Worm (Caenorhabditis elegans): ENCODE data around the gene dagl-2.

Gene dagl-2

ce11 chrIII:782503-782902, 602 bp downstream of the dagl-2 start:
- TF ChIP-seq W03F9.2 (tag; optimal IDR thresholded peaks at IDR 0.05), result no peak
- no peak for TF ChIP-seq dao-5 (tag; optimal IDR thresholded peaks at IDR 0.05)
- TF ChIP-seq him-1 (tag; optimal IDR thresholded peaks at IDR 0.05), result no peak

DNA sequence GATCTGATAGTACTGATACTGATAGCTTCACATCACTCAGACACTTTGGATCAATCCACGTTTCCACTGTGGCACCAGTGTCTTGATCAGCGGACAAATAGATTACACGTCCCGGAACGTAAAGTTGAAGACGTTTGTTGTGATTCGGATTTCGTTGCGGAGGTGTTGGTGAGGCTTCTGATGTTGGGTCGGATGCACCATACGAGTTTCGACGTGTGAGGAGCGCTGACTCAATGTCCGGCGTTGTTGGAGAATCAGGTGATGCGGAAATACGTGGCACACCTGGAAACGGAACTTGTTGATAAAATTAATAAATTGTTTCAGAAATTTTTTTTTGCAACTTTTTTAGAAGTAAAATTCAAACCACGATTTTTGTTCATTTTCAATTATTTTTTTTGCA, 4.3 kb downstream of the dagl-2 start, which contains the start of gene alh-11:
Gene alh-11, minus strand, starts transcription at position 101 of the 400 bp plus-strand sequence.
- no peak for TF ChIP-seq W03F9.2 (tag; optimal IDR thresholded peaks at IDR 0.05)
- TF ChIP-seq him-1 (tag; optimal IDR thresholded peaks at IDR 0.05), result no peak
- TF ChIP-seq dao-5 (tag; optimal IDR thresholded peaks at IDR 0.05), result no peak

DNA sequence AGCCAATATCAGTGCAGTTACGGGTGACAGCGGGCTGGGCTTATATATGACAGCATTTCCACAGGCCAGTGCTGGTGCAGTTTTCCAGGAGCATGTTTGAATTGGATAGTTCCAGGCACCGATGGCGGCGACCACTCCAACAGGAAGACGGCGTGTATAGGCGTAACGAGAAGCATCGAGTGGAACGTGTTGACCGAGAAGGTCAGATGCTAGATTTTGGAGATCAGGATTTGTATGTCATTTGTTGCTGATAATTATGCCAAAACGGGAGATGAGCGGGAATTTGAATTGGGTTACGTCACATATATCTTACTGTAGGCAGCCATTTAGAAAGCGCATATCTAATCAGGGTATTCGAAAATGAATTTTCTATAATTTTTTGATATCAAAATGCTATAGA, 7.7 kb downstream of the dagl-2 start:
- TF ChIP-seq W03F9.2 (tag; optimal IDR thresholded peaks at IDR 0.05) (no peak), dao-5 (tag; optimal IDR thresholded peaks at IDR 0.05) (no peak), him-1 (tag; optimal IDR thresholded peaks at IDR 0.05) (no peak)

- TF ChIP-seq W03F9.2 (tag; optimal IDR thresholded peaks at IDR 0.05), result no peak
- no peak for TF ChIP-seq him-1 (tag; optimal IDR thresholded peaks at IDR 0.05)
- no peak for TF ChIP-seq dao-5 (tag; optimal IDR thresholded peaks at IDR 0.05)
Observed at ce11 chrIII:773114-773513, 10.0 kb downstream of the dagl-2 start, which contains the start of gene cyn-6. TSS of gene cyn-6 (plus strand) at chrIII:773414.

- no peak for TF ChIP-seq him-1 (tag; optimal IDR thresholded peaks at IDR 0.05)
- no peak for TF ChIP-seq W03F9.2 (tag; optimal IDR thresholded peaks at IDR 0.05)
- no peak for TF ChIP-seq dao-5 (tag; optimal IDR thresholded peaks at IDR 0.05)
Observed at ce11 chrIII:772675-773074, 10.4 kb downstream of the dagl-2 start.

- TF ChIP-seq W03F9.2 (tag; optimal IDR thresholded peaks at IDR 0.05) (no peak), him-1 (tag; optimal IDR thresholded peaks at IDR 0.05) (no peak), dao-5 (tag; optimal IDR thresholded peaks at IDR 0.05) (no peak)
Observed at ce11 chrIII:770958-771357, 12.1 kb downstream of the dagl-2 start, which contains the start of gene tpst-2. TSS of gene tpst-2 (plus strand) at chrIII:771258.

ce11 chrIII:768528-768927, 14.6 kb downstream of the dagl-2 start:
- TF ChIP-seq him-1 (tag; optimal IDR thresholded peaks at IDR 0.05), result no peak
- TF ChIP-seq W03F9.2 (tag; optimal IDR thresholded peaks at IDR 0.05), result no peak
- no peak for TF ChIP-seq dao-5 (tag; optimal IDR thresholded peaks at IDR 0.05)

DNA sequence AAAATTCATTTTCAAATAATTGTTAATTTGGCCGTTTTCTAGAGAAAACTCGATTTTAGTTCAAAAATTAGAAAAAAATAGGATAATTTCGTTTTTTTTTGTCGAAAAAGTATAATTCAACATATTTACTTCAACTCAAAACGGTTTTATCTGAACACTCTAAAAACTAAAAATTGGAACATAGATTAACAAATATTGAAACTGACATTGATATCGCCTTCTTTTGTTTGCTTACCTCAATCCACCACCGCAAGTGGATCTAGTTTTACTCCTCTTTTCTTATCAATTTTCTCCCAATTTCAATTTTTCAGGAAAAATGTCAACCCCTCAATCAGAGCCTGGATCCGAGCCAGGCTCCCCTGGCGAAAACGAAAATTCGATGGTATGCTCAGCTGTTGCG, 18.2 kb downstream of the dagl-2 start, which contains the start of gene ptl-1:
Gene ptl-1, plus strand, starts transcription at position 301 of the 400 bp plus-strand sequence.
- TF ChIP-seq W03F9.2 (tag; optimal IDR thresholded peaks at IDR 0.05) (no peak), dao-5 (tag; optimal IDR thresholded peaks at IDR 0.05) (no peak), him-1 (tag; optimal IDR thresholded peaks at IDR 0.05) (no peak)

ce11 chrIII:764404-764803, 18.7 kb downstream of the dagl-2 start:
- TF ChIP-seq him-1 (tag; optimal IDR thresholded peaks at IDR 0.05) (peak; percentile 66), dao-5 (tag; optimal IDR thresholded peaks at IDR 0.05) (no peak), W03F9.2 (tag; optimal IDR thresholded peaks at IDR 0.05) (no peak)

DNA sequence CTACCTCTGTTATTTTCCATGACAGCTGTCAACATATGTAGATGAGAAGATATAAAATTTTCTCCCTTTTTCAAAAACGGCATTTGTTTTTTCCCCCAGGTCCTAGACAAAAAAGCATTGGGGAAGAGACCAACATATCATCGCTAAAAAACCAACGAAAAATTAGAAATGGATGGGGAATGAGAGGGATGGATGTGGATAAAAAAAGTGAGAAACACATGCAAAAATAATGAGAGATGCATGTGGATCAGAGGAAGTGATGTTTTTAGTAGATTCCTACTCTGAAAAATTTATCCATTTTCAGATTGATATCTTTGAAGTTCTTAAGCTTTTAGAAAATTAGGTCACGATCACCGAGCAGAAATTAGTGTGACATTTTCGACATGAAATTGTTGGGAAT, 20.6 kb downstream of the dagl-2 start:
- TF ChIP-seq W03F9.2 (tag; optimal IDR thresholded peaks at IDR 0.05) (no peak), him-1 (tag; optimal IDR thresholded peaks at IDR 0.05) (no peak), dao-5 (tag; optimal IDR thresholded peaks at IDR 0.05) (no peak)

- TF ChIP-seq W03F9.2 (tag; optimal IDR thresholded peaks at IDR 0.05) (no peak), him-1 (tag; optimal IDR thresholded peaks at IDR 0.05) (no peak), dao-5 (tag; optimal IDR thresholded peaks at IDR 0.05) (no peak)
Observed at ce11 chrIII:761476-761875, 21.6 kb downstream of the dagl-2 start, which contains the start of gene nlp-52. TSS of gene nlp-52 (plus strand) at chrIII:761776.

DNA sequence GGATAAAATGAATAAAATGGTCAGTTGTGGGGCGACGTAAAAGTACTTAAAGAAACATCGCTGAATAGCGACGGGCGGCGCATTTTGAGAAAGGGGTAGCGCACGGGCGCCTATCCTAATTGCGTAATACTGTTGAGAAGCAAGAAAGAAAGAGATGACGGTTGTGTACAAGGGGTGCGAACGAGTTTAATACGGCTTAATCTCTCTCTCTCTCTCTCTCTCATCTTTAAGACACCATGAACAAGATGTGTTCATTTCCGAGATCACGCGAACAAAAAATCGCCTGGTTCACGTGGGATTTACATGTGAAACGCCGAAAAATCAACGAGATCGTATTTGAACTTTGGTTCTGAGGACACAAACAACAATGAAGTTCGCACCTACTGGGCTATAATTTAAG, 23.4 kb downstream of the dagl-2 start:
- TF ChIP-seq W03F9.2 (tag; optimal IDR thresholded peaks at IDR 0.05) (no peak), him-1 (tag; optimal IDR thresholded peaks at IDR 0.05) (no peak), dao-5 (tag; optimal IDR thresholded peaks at IDR 0.05) (no peak)

DNA sequence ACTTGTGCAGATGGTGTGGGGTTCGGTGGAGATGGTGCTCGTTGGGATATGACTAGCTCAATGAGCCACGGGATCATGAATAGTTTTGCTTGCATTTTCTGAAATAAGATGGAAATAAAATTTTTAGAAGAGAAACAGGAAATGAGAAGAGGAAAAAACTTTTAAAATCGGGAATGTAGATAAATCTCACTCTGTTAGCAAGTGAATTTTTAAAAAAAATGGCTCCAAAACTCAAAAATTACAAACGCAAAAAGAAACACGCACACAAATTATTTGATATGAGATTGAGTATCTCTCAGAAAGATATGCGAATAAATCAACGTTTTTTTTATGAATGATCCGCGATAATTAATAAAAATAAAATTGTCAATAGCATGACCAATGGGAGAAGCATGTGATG, 25.1 kb downstream of the dagl-2 start, which contains the start of gene T17H7.7:
Gene T17H7.7, minus strand, starts transcription at position 101 of the 400 bp plus-strand sequence.
- no peak for TF ChIP-seq W03F9.2 (tag; optimal IDR thresholded peaks at IDR 0.05)
- no peak for TF ChIP-seq him-1 (tag; optimal IDR thresholded peaks at IDR 0.05)
- no peak for TF ChIP-seq dao-5 (tag; optimal IDR thresholded peaks at IDR 0.05)

- TF ChIP-seq dao-5 (tag; optimal IDR thresholded peaks at IDR 0.05), result no peak
- no peak for TF ChIP-seq W03F9.2 (tag; optimal IDR thresholded peaks at IDR 0.05)
- no peak for TF ChIP-seq him-1 (tag; optimal IDR thresholded peaks at IDR 0.05)
Observed at ce11 chrIII:754371-754770, 28.7 kb downstream of the dagl-2 start.

- TF ChIP-seq him-1 (tag; optimal IDR thresholded peaks at IDR 0.05) (no peak), W03F9.2 (tag; optimal IDR thresholded peaks at IDR 0.05) (no peak), dao-5 (tag; optimal IDR thresholded peaks at IDR 0.05) (no peak)
Observed at ce11 chrIII:752326-752725, 30.8 kb downstream of the dagl-2 start, which contains the start of gene pat-12. TSS of gene pat-12 (minus strand) at chrIII:752426.

Data from whole organism, L4/young adult.